Worm (Caenorhabditis elegans): ENCODE results near the gene pigb-1.

pigb-1 gene

ce11 chrII:5019389-5020108 is 26.7 kb upstream of the pigb-1 start:
- TF ChIP-seq mep-1 (tag; optimal IDR thresholded peaks at IDR 0.05) (peak; percentile 42), ztf-7 (tag; optimal IDR thresholded peaks at IDR 0.05) (no peak), set-16 (GFP tag; IDR thresholded peaks at IDR 0.05) (no peak), mxl-3 (GFP tag; optimal IDR thresholded peaks at IDR 0.05) (peak; percentile 9), F49E8.2 (tag; optimal IDR thresholded peaks at IDR 0.05; ENCODE audit: borderline replicate concordance) (no peak), nhr-10 (tag; optimal IDR thresholded peaks at IDR 0.05) (peak; percentile 60), hlh-11 (tag; optimal IDR thresholded peaks at IDR 0.05) (peak; percentile 82), lin-15B (tag; optimal IDR thresholded peaks at IDR 0.05) (no peak), daf-16 (GFP tag; optimal IDR thresholded peaks at IDR 0.05) (no peak), daf-16 (tag; optimal IDR thresholded peaks at IDR 0.05) (peak; percentile 53), php-3 (GFP tag; IDR thresholded peaks at IDR 0.05) (peak; percentile 82), daf-8 (GFP tag; IDR thresholded peaks at IDR 0.05) (no peak), lin-1 (GFP tag; IDR thresholded peaks at IDR 0.05) (peak; percentile 54; the same call in 1 of the 2 replicates), pqm-1 (tag; optimal IDR thresholded peaks at IDR 0.05) (peak; percentile 44), aly-2 (tag; optimal IDR thresholded peaks at IDR 0.05) (no peak), gei-8 (GFP tag; optimal IDR thresholded peaks at IDR 0.05) (no peak), daf-12 (tag; optimal IDR thresholded peaks at IDR 0.05) (no peak), R02D3.7 (tag; optimal IDR thresholded peaks at IDR 0.05) (no peak), snpc-4 (tag; optimal IDR thresholded peaks at IDR 0.05) (no peak), mes-2 (tag; optimal IDR thresholded peaks at IDR 0.05; ENCODE audit: poor library complexity, severe bottlenecking) (no peak), zag-1 (tag; optimal IDR thresholded peaks at IDR 0.05) (no peak), ceh-28 (tag; optimal IDR thresholded peaks at IDR 0.05) (no peak), lir-3 (tag; optimal IDR thresholded peaks at IDR 0.05) (no peak), nhr-25 (tag; optimal IDR thresholded peaks at IDR 0.05; ENCODE audit: borderline replicate concordance, insufficient read depth) (peak; percentile 17), F37D6.2 (tag; optimal IDR thresholded peaks at IDR 0.05) (no peak), hlh-30 (tag; optimal IDR thresholded peaks at IDR 0.05; ENCODE audit: insufficient read depth) (peak; percentile 62), lin-39 (tag; optimal IDR thresholded peaks at IDR 0.05) (no peak), nhr-76 (tag; optimal IDR thresholded peaks at IDR 0.05) (peak; percentile 4), T26A8.4 (GFP tag; IDR thresholded peaks at IDR 0.05) (no peak), T20F7.1 (GFP tag; optimal IDR thresholded peaks at IDR 0.05) (peak; percentile 65), unc-62 (GFP tag; optimal IDR thresholded peaks at IDR 0.05 in 1 of 2) (peak in 1 of 2 experiments; percentile 88), unc-62 (tag; optimal IDR thresholded peaks at IDR 0.05) (no peak), nhr-28 (tag; optimal IDR thresholded peaks at IDR 0.05) (peak; percentile 83), F10B5.3 (tag; optimal IDR thresholded peaks at IDR 0.05) (no peak), nhr-48 (tag; optimal IDR thresholded peaks at IDR 0.05) (peak; percentile 25), dve-1 (tag; optimal IDR thresholded peaks at IDR 0.05; ENCODE audit: insufficient read depth) (peak; percentile 83), unc-130 (GFP tag; optimal IDR thresholded peaks at IDR 0.05) (no peak), mdl-1 (tag; optimal IDR thresholded peaks at IDR 0.05) (peak in 1 of 2 experiments; percentile 42), ceh-62 (tag; optimal IDR thresholded peaks at IDR 0.05) (no peak), zfp-3 (GFP tag; conservative IDR thresholded peaks at IDR 0.05) (no peak), nhr-11 (tag; optimal IDR thresholded peaks at IDR 0.05) (no peak), dmd-6 (GFP tag; IDR thresholded peaks at IDR 0.05) (peak; percentile 81), cey-2 (tag; optimal IDR thresholded peaks at IDR 0.05; ENCODE audit: borderline replicate concordance, insufficient read depth) (peak; percentile 32), lsy-2 (tag; optimal IDR thresholded peaks at IDR 0.05) (peak in 1 of 2 experiments; percentile 25), mxl-2 (GFP tag; conservative IDR thresholded peaks at IDR 0.05) (no peak), spr-3 (GFP tag; optimal IDR thresholded peaks at IDR 0.05) (no peak), jun-1 (tag; optimal IDR thresholded peaks at IDR 0.05) (no peak)
